Worm (Caenorhabditis elegans) whole organism, late embryonic: ENCODE data around the gene F47G9.4.

Experiments
- K09A11.1 ChIP-seq: sonication (generic microtip); optimal IDR thresholded peaks from 2 replicates; lab custom pipeline; 2017; ENCODE audit warnings: antibody characterized with exemption, mild to moderate bottlenecking, missing genetic modification characterization, missing compliant biosample characterization; ENCODE audit not compliant: insufficient read depth
- ceh-14 ChIP-seq: sonication (generic microtip); optimal IDR thresholded peaks from 2 replicates; lab custom pipeline; 2016; ENCODE audit warnings: missing genotype, missing genetic modification characterization, missing compliant biosample characterization
- ceh-19 ChIP-seq: fragments of 200-800 bp; sonication (Bioruptor generic); optimal IDR thresholded peaks from 2 replicates; lab custom pipeline; 2018; ENCODE audit warnings: mild to moderate bottlenecking, missing genetic modification characterization, missing compliant biosample characterization
- ceh-22 ChIP-seq: sonication (generic microtip); optimal IDR thresholded peaks from 2 replicates; lab custom pipeline; 2017; ENCODE audit warnings: missing biosample characterization, missing genetic modification characterization
- dmd-4 ChIP-seq: sonication (generic microtip); optimal IDR thresholded peaks from 2 replicates; lab custom pipeline; 2016; ENCODE audit warnings: borderline replicate concordance, missing genetic modification characterization, missing compliant biosample characterization
- dve-1 ChIP-seq: sonication (generic microtip); optimal IDR thresholded peaks from 2 replicates; lab custom pipeline; 2017; ENCODE audit warnings: antibody characterized with exemption, mild to moderate bottlenecking, missing genetic modification characterization, missing compliant biosample characterization
- npax-4 ChIP-seq: sonication (generic microtip); optimal IDR thresholded peaks from 2 replicates; lab custom pipeline; 2016; ENCODE audit warnings: missing genetic modification characterization, missing compliant biosample characterization
- odd-2 ChIP-seq: sonication (generic microtip); optimal IDR thresholded peaks from 2 replicates; lab custom pipeline; 2017; ENCODE audit warnings: antibody characterized with exemption, mild to moderate bottlenecking, missing genetic modification characterization, missing compliant biosample characterization
- ref-2 ChIP-seq: sonication (generic microtip); optimal IDR thresholded peaks from 2 replicates; lab custom pipeline; 2016; ENCODE audit warnings: missing genetic modification characterization, missing compliant biosample characterization
- rnt-1 ChIP-seq: sonication (generic microtip); optimal IDR thresholded peaks from 2 replicates; lab custom pipeline; 2016; ENCODE audit warnings: missing genetic modification characterization, missing compliant biosample characterization
- tbx-2 ChIP-seq: sonication (generic microtip); optimal IDR thresholded peaks from 2 replicates; lab custom pipeline; 2016; ENCODE audit warnings: missing genetic modification characterization, missing compliant biosample characterization

ce11 chrV:11292682-11293081 lies 28.9 kb downstream of the F47G9.4 start:
- TF ChIP-seq rnt-1 (tag; lab: Kevin White, UChicago) (no peak), odd-2 (no peak), dve-1 (tag; lab: Kevin White, UChicago) (no peak), K09A11.1 (tag; lab: Kevin White, UChicago) (no peak), dmd-4 (no peak), ref-2 (tag; lab: Kevin White, UChicago) (no peak), ceh-22 (tag; lab: Kevin White, UChicago) (no peak), ceh-19 (GFP tag; lab: Kevin White, UChicago) (no peak), ceh-14 (tag; lab: Kevin White, UChicago) (no peak), tbx-2 (no peak), npax-4 (tag; lab: Kevin White, UChicago) (no peak)
